Worm (Caenorhabditis elegans): ENCODE data around the gene Y39A3A.3.

Y39A3A.3 gene

ce11 chrIII:2021495-2021894, 46.7 kb downstream of the Y39A3A.3 start, which contains the start of gene ckr-2:
Gene ckr-2, minus strand, starts transcription at chrIII:2021595.
- no peak for TF ChIP-seq dmd-9 (GFP tag; IDR thresholded peaks at IDR 0.05)
- no peak for TF ChIP-seq lin-38 (GFP tag; IDR thresholded peaks at IDR 0.05)
- no peak for TF ChIP-seq ceh-44 (GFP tag; IDR thresholded peaks at IDR 0.05)
- no peak for TF ChIP-seq nhr-77 (tag; optimal IDR thresholded peaks at IDR 0.05)
- TF ChIP-seq spr-1 (tag; optimal IDR thresholded peaks at IDR 0.05) = no peak
- no peak for TF ChIP-seq unc-62 (GFP tag; optimal IDR thresholded peaks at IDR 0.05 in 1 of 2)
- no peak for TF ChIP-seq unc-62 (tag; optimal IDR thresholded peaks at IDR 0.05)
- TF ChIP-seq saeg-2 (GFP tag; IDR thresholded peaks at IDR 0.05) = no peak
- no peak for TF ChIP-seq mdt-29 (GFP tag; IDR thresholded peaks at IDR 0.05)
- TF ChIP-seq zag-1 (tag; optimal IDR thresholded peaks at IDR 0.05) = no peak
- no peak for TF ChIP-seq nhr-237 (tag; optimal IDR thresholded peaks at IDR 0.05)
- no peak for TF ChIP-seq aha-1 (tag)
- no peak for TF ChIP-seq hmg-1.1 (GFP tag; IDR thresholded peaks at IDR 0.05)
- no peak for TF ChIP-seq T20F7.1 (GFP tag; optimal IDR thresholded peaks at IDR 0.05)
